Comparison of ENCODE assay signal across 1 fruit fly cellular context in genomic region chr3R:29033909-29034629, dm6.
TF ChIP-seq lines count a peak whose summit lies in the region.

TSS of gene beta4GalNAcTB (minus strand) at chr3R:29034008.
TSS of gene Cpsf100 (plus strand) at chr3R:29034573.

TF ChIP-seq in whole organism, embryonic, 481 proteins besides CTCF, POLR2A, EP300 and RAD21 (continued from another document and continues in another):
- TF ChIP-seq dmrt11E (tag; optimal IDR thresholded peaks at IDR 0.05; lab: Kevin White, UChicago) = peak; percentile 72
- no peak for TF ChIP-seq da (GFP tag; optimal IDR thresholded peaks at IDR 0.05; lab: Kevin White, UChicago)
- TF ChIP-seq CG1832 (GFP tag; optimal IDR thresholded peaks at IDR 0.05; lab: Kevin White, UChicago) = no peak
- TF ChIP-seq nerfin-1 (tag; optimal IDR thresholded peaks at IDR 0.05; lab: Kevin White, UChicago) = peak; percentile 61
- no peak for TF ChIP-seq hb (GFP tag; IDR thresholded peaks at IDR 0.05; lab: Robert Waterston, UW; ENCODE audit: partially characterized antibody)
- no peak for TF ChIP-seq CG17568 (GFP tag; optimal IDR thresholded peaks at IDR 0.05; lab: Kevin White, UChicago)
- TF ChIP-seq CG1024 (GFP tag; IDR thresholded peaks at IDR 0.05; lab: Robert Waterston, UW) = peak; percentile 34; the same call in 1 of the 2 replicates
- TF ChIP-seq CG9797 (GFP tag; optimal IDR thresholded peaks at IDR 0.05; lab: Kevin White, UChicago) = no peak
- no peak for TF ChIP-seq Doc3 (GFP tag; IDR thresholded peaks at IDR 0.05; lab: Robert Waterston, UW; ENCODE audit: partially characterized antibody)
- peak; percentile 54; the same call in 1 of the 3 replicates for TF ChIP-seq ase (GFP tag; IDR thresholded peaks at IDR 0.05; lab: Robert Waterston, UW)
- TF ChIP-seq CG3847 (GFP tag; IDR thresholded peaks at IDR 0.05; lab: Robert Waterston, UW) = peak; percentile 49
- no peak for TF ChIP-seq CG10321 (GFP tag; IDR thresholded peaks at IDR 0.05; lab: Robert Waterston, UW)
- no peak for TF ChIP-seq bigmax (GFP tag; optimal IDR thresholded peaks at IDR 0.05; lab: Kevin White, UChicago)
- no peak; the same call in 1 of the 2 replicates for TF ChIP-seq CG17612 (GFP tag; IDR thresholded peaks at IDR 0.05; lab: Robert Waterston, UW)
- TF ChIP-seq cwo (GFP tag; optimal IDR thresholded peaks at IDR 0.05; lab: Kevin White, UChicago) = peak; percentile 49
- TF ChIP-seq CG11398 (GFP tag; optimal IDR thresholded peaks at IDR 0.05; lab: Kevin White, UChicago) = no peak
- TF ChIP-seq CG31224 (GFP tag; IDR thresholded peaks at IDR 0.05; lab: Robert Waterston, UW) = peak; percentile 27; the same call in 1 of the 2 replicates
- peak; percentile 57 for TF ChIP-seq CG10979 (tag; optimal IDR thresholded peaks at IDR 0.05; lab: Kevin White, UChicago)
- peak; percentile 31 for TF ChIP-seq Bteb2 (GFP tag; optimal IDR thresholded peaks at IDR 0.05; lab: Kevin White, UChicago)
- TF ChIP-seq CG18262 (tag; optimal IDR thresholded peaks at IDR 0.05; lab: Kevin White, UChicago) = peak; percentile 83
- TF ChIP-seq Dip2 (GFP tag; IDR thresholded peaks at IDR 0.05; lab: Robert Waterston, UW) = no peak
- TF ChIP-seq CG14667 (GFP tag; IDR thresholded peaks at IDR 0.05; lab: Robert Waterston, UW) = peak; percentile 41
- peak; percentile 63 for TF ChIP-seq grn (GFP tag; optimal IDR thresholded peaks at IDR 0.05; lab: Kevin White, UChicago)
- TF ChIP-seq Dp (GFP tag; optimal IDR thresholded peaks at IDR 0.05; lab: Kevin White, UChicago) = no peak
- no peak for TF ChIP-seq NK7.1 (GFP tag; optimal IDR thresholded peaks at IDR 0.05; lab: Kevin White, UChicago)
- peak; percentile 47 for TF ChIP-seq CHES-1-like (GFP tag; optimal IDR thresholded peaks at IDR 0.05; lab: Kevin White, UChicago)
- TF ChIP-seq twi (tag; optimal IDR thresholded peaks at IDR 0.05; lab: Kevin White, UChicago) = peak; percentile 70
- no peak for TF ChIP-seq CG33213 (GFP tag; optimal IDR thresholded peaks at IDR 0.05; lab: Kevin White, UChicago)
- TF ChIP-seq CG14710 (tag; optimal IDR thresholded peaks at IDR 0.05; lab: Kevin White, UChicago) = peak; percentile 78
- TF ChIP-seq CG14860 (GFP tag; IDR thresholded peaks at IDR 0.05; lab: Robert Waterston, UW; ENCODE audit: partially characterized antibody) = no peak
- peak; percentile 39 for TF ChIP-seq unpg (GFP tag; optimal IDR thresholded peaks at IDR 0.05; lab: Kevin White, UChicago)
- TF ChIP-seq seq (GFP tag; IDR thresholded peaks at IDR 0.05; lab: Robert Waterston, UW) = peak; percentile 47; the same call in 1 of the 2 replicates
- peak; percentile 48; the same call in 1 of the 2 replicates for TF ChIP-seq sob (GFP tag; IDR thresholded peaks at IDR 0.05; lab: Robert Waterston, UW)
- peak; percentile 79 for TF ChIP-seq CG7839 (tag; optimal IDR thresholded peaks at IDR 0.05; lab: Kevin White, UChicago)
- no peak for TF ChIP-seq z (GFP tag; IDR thresholded peaks at IDR 0.05; lab: Robert Waterston, UW)
- TF ChIP-seq C15 (GFP tag; IDR thresholded peaks at IDR 0.05; lab: Robert Waterston, UW) = 0 out of 3 replicates have a peak, but pooled peaks have one; percentile 47
- peak; percentile 63 for TF ChIP-seq CG3995 (GFP tag; optimal IDR thresholded peaks at IDR 0.05; lab: Kevin White, UChicago)
- TF ChIP-seq CG12769 (tag; optimal IDR thresholded peaks at IDR 0.05; lab: Kevin White, UChicago) = no peak
- TF ChIP-seq Poxn (GFP tag; IDR thresholded peaks at IDR 0.05; lab: Robert Waterston, UW) = 0 out of 2 replicates have a peak, but pooled peaks have one; percentile 25
- no peak for TF ChIP-seq gt (GFP tag; IDR thresholded peaks at IDR 0.05; lab: Robert Waterston, UW)
- no peak for TF ChIP-seq CG43689 (GFP tag; IDR thresholded peaks at IDR 0.05; lab: Robert Waterston, UW)
- peak; percentile 48 for TF ChIP-seq jing (GFP tag; optimal IDR thresholded peaks at IDR 0.05; lab: Kevin White, UChicago)
- TF ChIP-seq nom (GFP tag; optimal IDR thresholded peaks at IDR 0.05; lab: Kevin White, UChicago) = no peak
- no peak for TF ChIP-seq br (optimal IDR thresholded peaks at IDR 0.05; lab: Kevin White, UChicago)
- TF ChIP-seq Neu2 (GFP tag; optimal IDR thresholded peaks at IDR 0.05; lab: Kevin White, UChicago; ENCODE audit: borderline replicate concordance) = no peak
- peak; percentile 57 for TF ChIP-seq HLH3B (GFP tag; IDR thresholded peaks at IDR 0.05; lab: Robert Waterston, UW)
- TF ChIP-seq slou (GFP tag; optimal IDR thresholded peaks at IDR 0.05; lab: Kevin White, UChicago) = peak; percentile 60
- peak; percentile 72 for TF ChIP-seq tin (GFP tag; optimal IDR thresholded peaks at IDR 0.05; lab: Kevin White, UChicago)
- no peak for TF ChIP-seq TFAM (GFP tag; optimal IDR thresholded peaks at IDR 0.05; lab: Kevin White, UChicago)
- peak; percentile 43 for TF ChIP-seq CG10462 (GFP tag; optimal IDR thresholded peaks at IDR 0.05; lab: Kevin White, UChicago)
- peak; percentile 69 for TF ChIP-seq CG17385 (GFP tag; optimal IDR thresholded peaks at IDR 0.05; lab: Kevin White, UChicago)
- peak; percentile 88 for TF ChIP-seq Hr3 (GFP tag; optimal IDR thresholded peaks at IDR 0.05; lab: Kevin White, UChicago)
- peak; percentile 70 for TF ChIP-seq CG34422 (GFP tag; IDR thresholded peaks at IDR 0.05; lab: Robert Waterston, UW)
- TF ChIP-seq CG13287 (GFP tag; IDR thresholded peaks at IDR 0.05; lab: Robert Waterston, UW; ENCODE audit: partially characterized antibody) = no peak
- peak; percentile 11 for TF ChIP-seq Lhr (GFP tag; optimal IDR thresholded peaks at IDR 0.05; lab: Kevin White, UChicago)
- TF ChIP-seq ash1 (GFP tag; optimal IDR thresholded peaks at IDR 0.05; lab: Kevin White, UChicago) = no peak
- TF ChIP-seq tna (GFP tag; IDR thresholded peaks at IDR 0.05; lab: Robert Waterston, UW; ENCODE audit: partially characterized antibody) = no peak
- peak; percentile 69 for TF ChIP-seq sug (tag; optimal IDR thresholded peaks at IDR 0.05; lab: Kevin White, UChicago)
- TF ChIP-seq Atf6 (GFP tag; IDR thresholded peaks at IDR 0.05; lab: Robert Waterston, UW) = peak; percentile 42; the same call in 1 of the 2 replicates
- peak; percentile 82 for TF ChIP-seq Hsf (GFP tag; optimal IDR thresholded peaks at IDR 0.05; lab: Kevin White, UChicago)
- TF ChIP-seq sima (GFP tag; optimal IDR thresholded peaks at IDR 0.05; lab: Kevin White, UChicago) = no peak
- peak; percentile 52 for TF ChIP-seq Antp (GFP tag; optimal IDR thresholded peaks at IDR 0.05; lab: Kevin White, UChicago)
- no peak for TF ChIP-seq luna (GFP tag; optimal IDR thresholded peaks at IDR 0.05; lab: Kevin White, UChicago)
- peak; percentile 59 for TF ChIP-seq ssp (GFP tag; IDR thresholded peaks at IDR 0.05; lab: Robert Waterston, UW)
- TF ChIP-seq CG33557 (GFP tag; optimal IDR thresholded peaks at IDR 0.05; lab: Kevin White, UChicago) = peak; percentile 44
- TF ChIP-seq ems (GFP tag; optimal IDR thresholded peaks at IDR 0.05; lab: Kevin White, UChicago) = peak; percentile 21
- peak; percentile 8 for TF ChIP-seq CG3065 (GFP tag; optimal IDR thresholded peaks at IDR 0.05; lab: Kevin White, UChicago)
- TF ChIP-seq Hmx (GFP tag; optimal IDR thresholded peaks at IDR 0.05; lab: Kevin White, UChicago) = peak; percentile 46
- TF ChIP-seq CG4730 (GFP tag; IDR thresholded peaks at IDR 0.05; lab: Robert Waterston, UW) = peak; percentile 27
- no peak for TF ChIP-seq sc (optimal IDR thresholded peaks at IDR 0.05; lab: Kevin White, UChicago)
- TF ChIP-seq sc (GFP tag; optimal IDR thresholded peaks at IDR 0.05; lab: Kevin White, UChicago) = peak; percentile 67
- no peak for TF ChIP-seq gfzf (GFP tag; optimal IDR thresholded peaks at IDR 0.05; lab: Kevin White, UChicago)
- peak; percentile 35 for TF ChIP-seq CG8944 (GFP tag; optimal IDR thresholded peaks at IDR 0.05; lab: Kevin White, UChicago)
- TF ChIP-seq ac (GFP tag; optimal IDR thresholded peaks at IDR 0.05; lab: Kevin White, UChicago) = no peak
- no peak for TF ChIP-seq CG2129 (GFP tag; IDR thresholded peaks at IDR 0.05; lab: Robert Waterston, UW; ENCODE audit: partially characterized antibody)
- TF ChIP-seq CG6175 (GFP tag; IDR thresholded peaks at IDR 0.05; lab: Robert Waterston, UW) = 0 out of 3 replicates have a peak, but pooled peaks have one; percentile 25
- TF ChIP-seq Tbp (GFP tag; optimal IDR thresholded peaks at IDR 0.05; lab: Kevin White, UChicago) = no peak
- TF ChIP-seq CG4404 (GFP tag; IDR thresholded peaks at IDR 0.05; lab: Robert Waterston, UW) = peak; percentile 67
- TF ChIP-seq lbe (GFP tag; optimal IDR thresholded peaks at IDR 0.05; lab: Kevin White, UChicago) = no peak
- peak; percentile 61 for TF ChIP-seq CG1603 (tag; optimal IDR thresholded peaks at IDR 0.05; lab: Kevin White, UChicago)
- no peak for TF ChIP-seq Stat92E (GFP tag; optimal IDR thresholded peaks at IDR 0.05; lab: Kevin White, UChicago)
- TF ChIP-seq CG31441 (GFP tag; IDR thresholded peaks at IDR 0.05; lab: Robert Waterston, UW) = peak; percentile 74
- peak; percentile 65 for TF ChIP-seq fu2 (GFP tag; optimal IDR thresholded peaks at IDR 0.05; lab: Kevin White, UChicago)
- TF ChIP-seq Jarid2 (GFP tag; optimal IDR thresholded peaks at IDR 0.05; lab: Kevin White, UChicago) = peak; percentile 11
- no peak for TF ChIP-seq ftz-f1 (GFP tag; optimal IDR thresholded peaks at IDR 0.05; lab: Kevin White, UChicago)
- TF ChIP-seq oc (tag; optimal IDR thresholded peaks at IDR 0.05; lab: Kevin White, UChicago) = no peak
- peak; percentile 89 for TF ChIP-seq CG13775 (GFP tag; optimal IDR thresholded peaks at IDR 0.05; lab: Kevin White, UChicago)
- peak; percentile 65; the same call in 1 of the 2 replicates for TF ChIP-seq rib (GFP tag; IDR thresholded peaks at IDR 0.05; lab: Robert Waterston, UW)
- no peak for TF ChIP-seq pan (optimal IDR thresholded peaks at IDR 0.05; lab: Kevin White, UChicago)
- peak in 1 of 2 experiments; percentile 48 for TF ChIP-seq pan (GFP tag; optimal IDR thresholded peaks at IDR 0.05 in 1 of 2, IDR thresholded peaks at IDR 0.05 in 1 of 2)
- peak; percentile 17 for TF ChIP-seq B-H2 (GFP tag; optimal IDR thresholded peaks at IDR 0.05; lab: Kevin White, UChicago)
- TF ChIP-seq abd-A (tag; optimal IDR thresholded peaks at IDR 0.05; lab: Kevin White, UChicago) = no peak
- no peak; the same call in 1 of the 2 replicates for TF ChIP-seq Adf1 (GFP tag; IDR thresholded peaks at IDR 0.05; lab: Robert Waterston, UW)
- TF ChIP-seq Atf3 (GFP tag; optimal IDR thresholded peaks at IDR 0.05; lab: Kevin White, UChicago) = peak; percentile 10
- TF ChIP-seq stc (GFP tag; IDR thresholded peaks at IDR 0.05; lab: Robert Waterston, UW) = no peak
- TF ChIP-seq yki (optimal IDR thresholded peaks at IDR 0.05; lab: Kevin White, UChicago) = no peak
- TF ChIP-seq CG11695 (GFP tag; IDR thresholded peaks at IDR 0.05; lab: Robert Waterston, UW) = peak; percentile 25; the same call in 1 of the 3 replicates
- TF ChIP-seq CG7357 (GFP tag; IDR thresholded peaks at IDR 0.05; lab: Robert Waterston, UW) = no peak; the same call in 2 of the 3 replicates
- no peak for TF ChIP-seq CG11723 (GFP tag; optimal IDR thresholded peaks at IDR 0.05; lab: Kevin White, UChicago)
- peak; percentile 53 for TF ChIP-seq Fer3 (tag; optimal IDR thresholded peaks at IDR 0.05; lab: Kevin White, UChicago)
- peak; percentile 80 for TF ChIP-seq gem (tag; optimal IDR thresholded peaks at IDR 0.05; lab: Kevin White, UChicago)
- no peak for TF ChIP-seq CkIIα-i1 (GFP tag; IDR thresholded peaks at IDR 0.05; lab: Robert Waterston, UW)
- TF ChIP-seq grau (tag; optimal IDR thresholded peaks at IDR 0.05; lab: Kevin White, UChicago) = peak; percentile 97
- peak in 1 of 3 experiments; percentile 81 for TF ChIP-seq lola (GFP tag; optimal IDR thresholded peaks at IDR 0.05; lab: Kevin White, UChicago)
- TF ChIP-seq Asciz (GFP tag; optimal IDR thresholded peaks at IDR 0.05; lab: Kevin White, UChicago) = peak; percentile 46
- peak; percentile 46 for TF ChIP-seq ap (GFP tag; IDR thresholded peaks at IDR 0.05; lab: Robert Waterston, UW)
- peak; percentile 46 for TF ChIP-seq CG18011 (GFP tag; optimal IDR thresholded peaks at IDR 0.05; lab: Kevin White, UChicago)
- TF ChIP-seq inv (GFP tag; IDR thresholded peaks at IDR 0.05; lab: Robert Waterston, UW; ENCODE audit: partially characterized antibody) = no peak
- TF ChIP-seq CG14441 (GFP tag; IDR thresholded peaks at IDR 0.05; lab: Robert Waterston, UW) = peak; percentile 71
- TF ChIP-seq CG10654 (GFP tag; optimal IDR thresholded peaks at IDR 0.05; lab: Kevin White, UChicago) = peak; percentile 71
- TF ChIP-seq bsh (GFP tag; optimal IDR thresholded peaks at IDR 0.05; lab: Kevin White, UChicago) = peak in 1 of 2 experiments; percentile 48
- TF ChIP-seq CG12744 (GFP tag; optimal IDR thresholded peaks at IDR 0.05; lab: Kevin White, UChicago) = peak; percentile 40
- peak; percentile 25 for TF ChIP-seq CG6683 (GFP tag; optimal IDR thresholded peaks at IDR 0.05; lab: Kevin White, UChicago)
- TF ChIP-seq bbx (GFP tag; IDR thresholded peaks at IDR 0.05; lab: Robert Waterston, UW; ENCODE audit: partially characterized antibody) = no peak
- TF ChIP-seq Sox102F (GFP tag; optimal IDR thresholded peaks at IDR 0.05; lab: Kevin White, UChicago) = peak; percentile 64
- no peak for TF ChIP-seq tap (tag; optimal IDR thresholded peaks at IDR 0.05; lab: Kevin White, UChicago)
- peak; percentile 72 for TF ChIP-seq CG15696 (tag; optimal IDR thresholded peaks at IDR 0.05; lab: Kevin White, UChicago)
- peak; percentile 16 for TF ChIP-seq CG15073 (GFP tag; optimal IDR thresholded peaks at IDR 0.05; lab: Kevin White, UChicago)
- TF ChIP-seq CG1233 (GFP tag; optimal IDR thresholded peaks at IDR 0.05; lab: Kevin White, UChicago) = peak; percentile 81
- TF ChIP-seq CG8359 (GFP tag; optimal IDR thresholded peaks at IDR 0.05; lab: Kevin White, UChicago; ENCODE audit: borderline replicate concordance) = peak; percentile 8
- TF ChIP-seq ranshi (GFP tag; IDR thresholded peaks at IDR 0.05; lab: Robert Waterston, UW) = peak; percentile 56; the same call in 1 of the 2 replicates
- peak; percentile 42 to 57 for TF ChIP-seq Hr51 (GFP tag; optimal IDR thresholded peaks at IDR 0.05; lab: Kevin White, UChicago)
- peak; percentile 54 for TF ChIP-seq trem (tag; optimal IDR thresholded peaks at IDR 0.05; lab: Kevin White, UChicago)
- peak; percentile 67 for TF ChIP-seq NFAT (GFP tag; IDR thresholded peaks at IDR 0.05; lab: Robert Waterston, UW)
- TF ChIP-seq mirr (GFP tag; optimal IDR thresholded peaks at IDR 0.05; lab: Kevin White, UChicago) = no peak
- TF ChIP-seq gsb-n (tag; optimal IDR thresholded peaks at IDR 0.05; lab: Kevin White, UChicago) = no peak
- peak; percentile 67 for TF ChIP-seq CG4820 (GFP tag; optimal IDR thresholded peaks at IDR 0.05; lab: Kevin White, UChicago)
- no peak for TF ChIP-seq en (GFP tag; optimal IDR thresholded peaks at IDR 0.05; lab: Kevin White, UChicago)
- no peak for TF ChIP-seq salm (tag; optimal IDR thresholded peaks at IDR 0.05; lab: Kevin White, UChicago)
- peak; percentile 17 for TF ChIP-seq CG7271 (tag; optimal IDR thresholded peaks at IDR 0.05; lab: Kevin White, UChicago)
